Fruit fly (Drosophila melanogaster): Measurements from ENCODE around the gene Mat89Ba.

The Mat89Ba gene

dm6 chr3R:16309302-16310080 is 37.3 kb upstream of the Mat89Ba start (continued):
- TF ChIP-seq CG12659 (GFP tag; optimal IDR thresholded peaks at IDR 0.05) (peak; percentile 23), CG10565 (GFP tag; optimal IDR thresholded peaks at IDR 0.05) (no peak), CG6689 (GFP tag; IDR thresholded peaks at IDR 0.05) (peak; percentile 41), CG7786 (GFP tag; optimal IDR thresholded peaks at IDR 0.05) (peak; percentile 9), Blimp-1 (GFP tag; optimal IDR thresholded peaks at IDR 0.05) (peak; percentile 21), CoRest (tag; optimal IDR thresholded peaks at IDR 0.05) (peak; percentile 29), CG17186 (GFP tag; optimal IDR thresholded peaks at IDR 0.05) (no peak), lola (GFP tag; optimal IDR thresholded peaks at IDR 0.05) (peak in 1 of 3 experiments; percentile 3), Meics (GFP tag; optimal IDR thresholded peaks at IDR 0.05) (peak; percentile 47), Xbp1 (GFP tag; optimal IDR thresholded peaks at IDR 0.05) (peak; percentile 33), CG1529 (GFP tag; optimal IDR thresholded peaks at IDR 0.05) (peak; percentile 100), CG10462 (GFP tag; optimal IDR thresholded peaks at IDR 0.05) (no peak), stwl (tag; optimal IDR thresholded peaks at IDR 0.05) (no peak), Hsf (GFP tag; optimal IDR thresholded peaks at IDR 0.05) (peak; percentile 18), CG7372 (GFP tag; IDR thresholded peaks at IDR 0.05) (peak; percentile 32; the same call in 1 of the 2 replicates), Atf3 (GFP tag; optimal IDR thresholded peaks at IDR 0.05) (no peak), CG42726 (GFP tag; IDR thresholded peaks at IDR 0.05; ENCODE audit: partially characterized antibody) (no peak), eyg (GFP tag; optimal IDR thresholded peaks at IDR 0.05) (peak; percentile 26), NFAT (GFP tag; IDR thresholded peaks at IDR 0.05) (no peak), CG17612 (GFP tag; IDR thresholded peaks at IDR 0.05) (no peak), CG9797 (GFP tag; optimal IDR thresholded peaks at IDR 0.05) (no peak), CG14014 (GFP tag; IDR thresholded peaks at IDR 0.05) (peak; percentile 49), CG11723 (GFP tag; optimal IDR thresholded peaks at IDR 0.05) (no peak), so (GFP tag; IDR thresholded peaks at IDR 0.05) (peak; percentile 61; the same call in 1 of the 3 replicates), CG11695 (GFP tag; IDR thresholded peaks at IDR 0.05) (0 out of 3 replicates have a peak, but pooled peaks have one; percentile 29), Drgx (GFP tag; IDR thresholded peaks at IDR 0.05) (peak; percentile 56; the same call in 1 of the 2 replicates), CHES-1-like (GFP tag; optimal IDR thresholded peaks at IDR 0.05) (peak; percentile 27), tx (GFP tag; optimal IDR thresholded peaks at IDR 0.05) (peak; percentile 1), chn (GFP tag; optimal IDR thresholded peaks at IDR 0.05) (peak; percentile 35), CG18599 (GFP tag; optimal IDR thresholded peaks at IDR 0.05) (peak; percentile 33), Sry-δ (GFP tag; optimal IDR thresholded peaks at IDR 0.05) (peak; percentile 12), Optix (GFP tag; IDR thresholded peaks at IDR 0.05) (no peak), ase (GFP tag; IDR thresholded peaks at IDR 0.05) (0 out of 3 replicates have a peak, but pooled peaks have one; percentile 24), CG9437 (GFP tag; optimal IDR thresholded peaks at IDR 0.05) (peak; percentile 13), Tbp (GFP tag; optimal IDR thresholded peaks at IDR 0.05) (no peak), CG4854 (GFP tag; optimal IDR thresholded peaks at IDR 0.05) (peak; percentile 18), sob (GFP tag; IDR thresholded peaks at IDR 0.05) (peak; percentile 45; the same call in 1 of the 2 replicates), CG11696 (GFP tag; IDR thresholded peaks at IDR 0.05) (0 out of 2 replicates have a peak, but pooled peaks have one; percentile 31), CG8388 (GFP tag; optimal IDR thresholded peaks at IDR 0.05) (peak; percentile 13), CG7271 (tag; optimal IDR thresholded peaks at IDR 0.05) (no peak), sens (GFP tag) (peak; percentile 53), CG12391 (tag; optimal IDR thresholded peaks at IDR 0.05) (peak; percentile 46), Pdp1 (GFP tag; optimal IDR thresholded peaks at IDR 0.05) (peak; percentile 2 to 34), zen2 (GFP tag; IDR thresholded peaks at IDR 0.05; ENCODE audit: partially characterized antibody) (0 out of 3 replicates have a peak, but pooled peaks have one; percentile 9), NfI (GFP tag; optimal IDR thresholded peaks at IDR 0.05) (no peak), CG13287 (GFP tag; IDR thresholded peaks at IDR 0.05; ENCODE audit: partially characterized antibody) (peak; percentile 10; the same call in 1 of the 2 replicates), CG17328 (GFP tag; IDR thresholded peaks at IDR 0.05) (peak; percentile 51; the same call in 1 of the 2 replicates), fru (optimal IDR thresholded peaks at IDR 0.05) (no peak), bab2 (GFP tag; optimal IDR thresholded peaks at IDR 0.05) (peak; percentile 12)
